Fruit fly (Drosophila melanogaster) whole organism, embryonic: ENCODE results near the gene CG14326.

Experiments
- Adf1 ChIP-seq: fragments of 200-800 bp; sonication (Bioruptor generic); IDR thresholded peaks from 2 replicates; pipeline ENCODE4 v1.3.6; 2022; ENCODE audit warnings: missing biosample characterization, missing genetic modification characterization
- Atf-2 ChIP-seq: fragments of 200-800 bp; sonication (Bioruptor generic); optimal IDR thresholded peaks from 2 replicates; lab custom pipeline; 2016; ENCODE audit warnings: missing biosample characterization, missing genetic modification characterization
- B-H1 ChIP-seq: fragments of 200-800 bp; sonication (Bioruptor generic); IDR thresholded peaks from 3 replicates; pipeline ENCODE4 v1.3.6; 2022; ENCODE audit warnings: missing biosample characterization, missing genetic modification characterization
- B-H2 ChIP-seq: fragments of 200-800 bp; sonication (Bioruptor generic); optimal IDR thresholded peaks from 2 replicates; lab custom pipeline; 2018; ENCODE audit warnings: missing biosample characterization, mild to moderate bottlenecking, missing genetic modification characterization
- CG10274 ChIP-seq: fragments of 200-800 bp; sonication (Bioruptor generic); optimal IDR thresholded peaks from 3 replicates; lab custom pipeline; 2017; ENCODE audit warnings: missing biosample characterization, mild to moderate bottlenecking, missing genetic modification characterization
- CG11504 ChIP-seq: fragments of 200-800 bp; sonication (Bioruptor generic); optimal IDR thresholded peaks from 3 replicates; lab custom pipeline; 2019; ENCODE audit warnings: missing biosample characterization, mild to moderate bottlenecking, missing genetic modification characterization, moderate library complexity
- CG1529 ChIP-seq: fragments of 200-800 bp; sonication (Bioruptor generic); optimal IDR thresholded peaks from 3 replicates; lab custom pipeline; 2018; ENCODE audit warnings: missing biosample characterization, missing genetic modification characterization
- CG16779 ChIP-seq: fragments of 200-800 bp; sonication (Bioruptor generic); IDR thresholded peaks from 2 replicates; pipeline ENCODE4 v1.3.6; 2022; ENCODE audit warnings: missing biosample characterization, missing genetic modification characterization
- CG16863 ChIP-seq: fragments of 200-800 bp; sonication (Bioruptor generic); optimal IDR thresholded peaks from 3 replicates; lab custom pipeline; 2016; ENCODE audit warnings: missing biosample characterization, missing genetic modification characterization
- CG1792 ChIP-seq: fragments of 200-800 bp; sonication (Bioruptor generic); optimal IDR thresholded peaks from 2 replicates; lab custom pipeline; 2016; ENCODE audit warnings: missing biosample characterization, missing genetic modification characterization
- CG2199 ChIP-seq: fragments of 200-800 bp; sonication (Bioruptor generic); IDR thresholded peaks from 3 replicates; pipeline ENCODE4 v1.3.6; 2022; ENCODE audit warnings: missing biosample characterization, missing genetic modification characterization
- CG3281 ChIP-seq: fragments of 200-800 bp; sonication (Bioruptor generic); optimal IDR thresholded peaks from 3 replicates; lab custom pipeline; 2017; ENCODE audit warnings: missing biosample characterization, mild to moderate bottlenecking, missing genetic modification characterization
- CG33213 ChIP-seq: fragments of 200-800 bp; sonication (Bioruptor generic); optimal IDR thresholded peaks from 3 replicates; lab custom pipeline; 2016; ENCODE audit warnings: missing biosample characterization, missing genetic modification characterization
- CG3407 ChIP-seq: fragments of 200-800 bp; sonication (Bioruptor generic); optimal IDR thresholded peaks from 2 replicates; lab custom pipeline; 2018; ENCODE audit warnings: missing biosample characterization, mild to moderate bottlenecking, missing genetic modification characterization
- CG6175 ChIP-seq: fragments of 200-800 bp; sonication (Bioruptor generic); IDR thresholded peaks from 3 replicates; pipeline ENCODE4 v1.3.6; 2022; ENCODE audit warnings: missing biosample characterization, missing genetic modification characterization
- CG7271 ChIP-seq: fragments of 200-800 bp; sonication (Bioruptor generic); optimal IDR thresholded peaks from 2 replicates; lab custom pipeline; 2018; ENCODE audit warnings: missing biosample characterization, mild to moderate bottlenecking, missing genetic modification characterization, moderate library complexity
- CG7357 ChIP-seq: fragments of 200-800 bp; sonication (Bioruptor generic); IDR thresholded peaks from 3 replicates; pipeline ENCODE4 v1.3.6; 2022; ENCODE audit warnings: missing biosample characterization, missing genetic modification characterization
- CG7556 ChIP-seq: fragments of 200-800 bp; sonication (Bioruptor generic); optimal IDR thresholded peaks from 2 replicates; lab custom pipeline; 2017; ENCODE audit warnings: missing biosample characterization, mild to moderate bottlenecking, missing genetic modification characterization
- CG7963 ChIP-seq: fragments of 200-800 bp; sonication (Bioruptor generic); IDR thresholded peaks from 3 replicates; pipeline ENCODE4 v1.3.6; 2022; ENCODE audit warnings: missing biosample characterization, missing genetic modification characterization; ENCODE audit not compliant: partially characterized antibody
- CG8478 ChIP-seq: fragments of >200 bp; optimal IDR thresholded peaks from 2 replicates; lab custom pipeline; 2018
- CG8765 ChIP-seq: fragments of 200-800 bp; sonication (Bioruptor generic); IDR thresholded peaks from 2 replicates; pipeline ENCODE4 v1.3.6; 2022; ENCODE audit warnings: missing biosample characterization, missing genetic modification characterization
- CG9437 ChIP-seq: fragments of 200-800 bp; sonication (Bioruptor generic); optimal IDR thresholded peaks from 2 replicates; lab custom pipeline; 2018; ENCODE audit warnings: missing biosample characterization, mild to moderate bottlenecking, missing genetic modification characterization
- Dip2 ChIP-seq: fragments of 200-800 bp; sonication (Bioruptor generic); IDR thresholded peaks from 2 replicates; pipeline ENCODE4 v1.3.6; 2022; ENCODE audit warnings: missing biosample characterization, missing genetic modification characterization
- Gug ChIP-seq: fragments of 200-800 bp; sonication (Bioruptor generic); IDR thresholded peaks from 4 replicates; pipeline ENCODE4 v1.3.6; 2022; ENCODE audit warnings: missing biosample characterization, missing genetic modification characterization
- Kr ChIP-seq: fragments of 200-800 bp; sonication (Bioruptor generic); optimal IDR thresholded peaks from 2 replicates; lab custom pipeline; 2017; ENCODE audit warnings: missing biosample characterization, mild to moderate bottlenecking, missing genetic modification characterization
- Mad ChIP-seq: fragments of 200-800 bp; sonication (Bioruptor generic); optimal IDR thresholded peaks from 2 replicates; lab custom pipeline; 2016; ENCODE audit warnings: missing biosample characterization, missing genetic modification characterization
- Neu2 ChIP-seq: fragments of 200-800 bp; sonication (Bioruptor generic); optimal IDR thresholded peaks from 3 replicates; lab custom pipeline; 2016; ENCODE audit warnings: missing biosample characterization, missing genetic modification characterization, borderline replicate concordance
- Optix ChIP-seq: fragments of 200-800 bp; sonication (Bioruptor generic); IDR thresholded peaks from 3 replicates; pipeline ENCODE4 v1.3.6; 2022; ENCODE audit warnings: missing biosample characterization, missing genetic modification characterization
- Six4 ChIP-seq: fragments of 200-800 bp; sonication (Bioruptor generic); optimal IDR thresholded peaks from 2 replicates; lab custom pipeline; 2016; ENCODE audit warnings: missing biosample characterization, missing genetic modification characterization
- Sox100B ChIP-seq: fragments of 200-800 bp; sonication (Bioruptor generic); optimal IDR thresholded peaks from 3 replicates; lab custom pipeline; 2018; ENCODE audit warnings: missing biosample characterization, mild to moderate bottlenecking, missing genetic modification characterization
- Sry-β ChIP-seq: fragments of 200-800 bp; sonication (Bioruptor generic); optimal IDR thresholded peaks from 2 replicates; lab custom pipeline; 2018; ENCODE audit warnings: missing biosample characterization, mild to moderate bottlenecking, missing genetic modification characterization, moderate library complexity
- Ssrp ChIP-seq: fragments of 200-800 bp; sonication (Bioruptor generic); optimal IDR thresholded peaks from 2 replicates; lab custom pipeline; 2018; ENCODE audit warnings: missing biosample characterization, mild to moderate bottlenecking, missing genetic modification characterization, moderate library complexity
- bigmax ChIP-seq: fragments of 200-800 bp; sonication (Bioruptor generic); optimal IDR thresholded peaks from 2 replicates; lab custom pipeline; 2018; ENCODE audit warnings: missing biosample characterization, mild to moderate bottlenecking, missing genetic modification characterization
- chn ChIP-seq: fragments of 200-800 bp; sonication (Bioruptor generic); optimal IDR thresholded peaks from 2 replicates; lab custom pipeline; 2016; ENCODE audit warnings: missing biosample characterization, missing genetic modification characterization
- dpn ChIP-seq, 2 experiments: fragments of 200-800 bp; sonication (Bioruptor generic); optimal IDR thresholded peaks; 3 replicates each; lab custom pipeline; 2016; ENCODE audit warnings: missing biosample characterization in 2 of 2, missing genetic modification characterization in 2 of 2
- dysf ChIP-seq: fragments of 200-800 bp; sonication (Bioruptor generic); IDR thresholded peaks from 3 replicates; pipeline ENCODE4 v1.3.6; 2022; ENCODE audit warnings: missing biosample characterization, missing genetic modification characterization
- ems ChIP-seq: fragments of 200-800 bp; sonication (Bioruptor generic); optimal IDR thresholded peaks from 3 replicates; lab custom pipeline; 2016; ENCODE audit warnings: missing biosample characterization, missing genetic modification characterization
- fd102C ChIP-seq: fragments of 200-800 bp; sonication (Bioruptor generic); optimal IDR thresholded peaks from 2 replicates; lab custom pipeline; 2018; ENCODE audit warnings: missing biosample characterization, mild to moderate bottlenecking, missing genetic modification characterization, moderate library complexity
- ftz-f1 ChIP-seq: fragments of 200-800 bp; sonication (Bioruptor generic); optimal IDR thresholded peaks from 2 replicates; lab custom pipeline; 2016; ENCODE audit warnings: missing biosample characterization, missing genetic modification characterization
- hb ChIP-seq: fragments of 200-800 bp; sonication (Bioruptor generic); IDR thresholded peaks from 3 replicates; pipeline ENCODE4 v1.3.6; 2022; ENCODE audit warnings: missing biosample characterization, missing genetic modification characterization; ENCODE audit not compliant: partially characterized antibody
- kay ChIP-seq: fragments of 200-800 bp; sonication (Bioruptor generic); optimal IDR thresholded peaks from 2 replicates; lab custom pipeline; 2016; ENCODE audit warnings: missing biosample characterization, missing genetic modification characterization
- lbe ChIP-seq: fragments of 200-800 bp; sonication (Bioruptor generic); optimal IDR thresholded peaks from 2 replicates; lab custom pipeline; 2016; ENCODE audit warnings: missing biosample characterization, mild to moderate bottlenecking, missing genetic modification characterization
- lilli ChIP-seq: fragments of 200-800 bp; sonication (Bioruptor generic); optimal IDR thresholded peaks from 3 replicates; lab custom pipeline; 2016; ENCODE audit warnings: missing biosample characterization, missing genetic modification characterization
- mld ChIP-seq: fragments of 200-800 bp; sonication (Bioruptor generic); IDR thresholded peaks from 3 replicates; pipeline ENCODE4 v1.3.6; 2022; ENCODE audit warnings: missing biosample characterization, missing genetic modification characterization; ENCODE audit not compliant: partially characterized antibody
- otp ChIP-seq: fragments of 200-800 bp; sonication (Bioruptor generic); IDR thresholded peaks from 3 replicates; pipeline ENCODE4, ENCODE4 v1.3.6; 2022; ENCODE audit warnings: missing biosample characterization, missing genetic modification characterization
- pnt ChIP-seq: fragments of 200-800 bp; sonication (Bioruptor generic); optimal IDR thresholded peaks from 3 replicates; lab custom pipeline; 2016; ENCODE audit warnings: missing biosample characterization, missing genetic modification characterization
- sd ChIP-seq: fragments of 200-800 bp; sonication (Bioruptor generic); optimal IDR thresholded peaks from 3 replicates; lab custom pipeline; 2018; ENCODE audit warnings: missing biosample characterization, mild to moderate bottlenecking, missing genetic modification characterization, moderate library complexity
- tap ChIP-seq: fragments of 200-800 bp; optimal IDR thresholded peaks from 3 replicates; lab custom pipeline; 2019; ENCODE audit warnings: missing biosample characterization, mild to moderate bottlenecking, missing genetic modification characterization, moderate library complexity
- vnd ChIP-seq: fragments of 200-800 bp; sonication (Bioruptor generic); IDR thresholded peaks from 3 replicates; pipeline ENCODE4 v1.3.6; 2022; ENCODE audit warnings: missing biosample characterization, missing genetic modification characterization; ENCODE audit not compliant: partially characterized antibody
- yki ChIP-seq: fragments of >200 bp; optimal IDR thresholded peaks from 3 replicates; lab custom pipeline; 2018

Gene CG14326

dm6 chr3R:17646102-17647050 lies 27.5 kb downstream of the CG14326 start (continued):
- TF ChIP-seq CG16863 (no peak), Mad (GFP tag; lab: Kevin White, UChicago) (no peak), ftz-f1 (GFP tag; lab: Kevin White, UChicago) (no peak), Adf1 (no peak), Atf-2 (no peak), vnd (GFP tag; lab: Robert Waterston, UW) (peak; percentile 63; the same call in 2 of the 3 replicates), chn (no peak), sd (peak; percentile 40), CG1529 (GFP tag; lab: Kevin White, UChicago) (no peak), dysf (0 out of 3 replicates have a peak, but pooled peaks have one; percentile 23), Ssrp (tag; lab: Kevin White, UChicago) (no peak), fd102C (peak; percentile 54), mld (GFP tag; lab: Robert Waterston, UW) (peak; percentile 63; the same call in 2 of the 3 replicates), B-H2 (GFP tag; lab: Kevin White, UChicago) (no peak), CG11504 (no peak), CG6175 (GFP tag; lab: Robert Waterston, UW) (no peak), lilli (GFP tag; lab: Kevin White, UChicago) (peak; percentile 10), CG33213 (GFP tag; lab: Kevin White, UChicago) (no peak), CG7357 (GFP tag; lab: Robert Waterston, UW) (no peak), Optix (GFP tag; lab: Robert Waterston, UW) (no peak), CG7556 (no peak), yki (no peak), Sry-β (GFP tag; lab: Kevin White, UChicago) (peak; percentile 70), lbe (GFP tag; lab: Kevin White, UChicago) (no peak), CG1792 (GFP tag; lab: Kevin White, UChicago) (no peak), otp (no peak), Six4 (no peak), ems (GFP tag; lab: Kevin White, UChicago) (no peak), Neu2 (GFP tag; lab: Kevin White, UChicago) (no peak), tap (tag; lab: Kevin White, UChicago) (no peak), Kr (GFP tag; lab: Kevin White, UChicago) (no peak), pnt (no peak), CG3407 (GFP tag; lab: Kevin White, UChicago) (no peak), dpn (GFP tag; optimal IDR thresholded peaks at IDR 0.05; lab: Kevin White, UChicago) (no peak), hb (peak; percentile 60; the same call in 1 of the 3 replicates), CG10274 (GFP tag; lab: Kevin White, UChicago) (no peak), CG7963 (GFP tag; lab: Robert Waterston, UW) (peak; percentile 64; the same call in 1 of the 3 replicates), CG7271 (no peak), Gug (GFP tag; lab: Robert Waterston, UW) (no peak), CG9437 (GFP tag; lab: Kevin White, UChicago) (no peak), Dip2 (GFP tag; lab: Robert Waterston, UW) (no peak), CG16779 (no peak), CG8765 (GFP tag; lab: Robert Waterston, UW) (no peak), CG3281 (GFP tag; lab: Kevin White, UChicago) (no peak), CG8478 (lab: Kevin White, UChicago) (no peak), B-H1 (GFP tag; lab: Robert Waterston, UW) (no peak), Sox100B (GFP tag; lab: Kevin White, UChicago) (no peak), kay (GFP tag; lab: Kevin White, UChicago) (no peak), CG2199 (0 out of 3 replicates have a peak, but pooled peaks have one; percentile 7), bigmax (GFP tag; lab: Kevin White, UChicago) (no peak)
